Worm (Caenorhabditis elegans) whole organism, late embryonic: ENCODE measurements around the gene F59D6.1.

ENCODE experiments used
- C08G9.2 ChIP-seq: sonication (generic microtip); optimal IDR thresholded peaks from 2 replicates; lab custom pipeline; 2016; ENCODE audit warnings: mild to moderate bottlenecking, missing genetic modification characterization, moderate library complexity, missing compliant biosample characterization
- C38D4.7 ChIP-seq: fragments of 200-800 bp; sonication (Bioruptor generic); optimal IDR thresholded peaks from 2 replicates; lab custom pipeline; 2018; ENCODE audit warnings: mild to moderate bottlenecking, missing genetic modification characterization, moderate library complexity, missing compliant biosample characterization
- F13H6.1 ChIP-seq: sonication (generic microtip); optimal IDR thresholded peaks from 2 replicates; lab custom pipeline; 2016; ENCODE audit warnings: missing genetic modification characterization, missing compliant biosample characterization
- K09A11.1 ChIP-seq: sonication (generic microtip); optimal IDR thresholded peaks from 2 replicates; lab custom pipeline; 2017; ENCODE audit warnings: antibody characterized with exemption, mild to moderate bottlenecking, missing genetic modification characterization, missing compliant biosample characterization; ENCODE audit not compliant: insufficient read depth
- ahr-1 ChIP-seq: sonication (generic microtip); optimal IDR thresholded peaks from 2 replicates; lab custom pipeline; 2016; ENCODE audit warnings: missing genetic modification characterization, missing compliant biosample characterization
- ceh-18 ChIP-seq: sonication (generic microtip); optimal IDR thresholded peaks from 2 replicates; lab custom pipeline; 2016; ENCODE audit warnings: missing genetic modification characterization, missing compliant biosample characterization
- ceh-19 ChIP-seq: fragments of 200-800 bp; sonication (Bioruptor generic); optimal IDR thresholded peaks from 2 replicates; lab custom pipeline; 2018; ENCODE audit warnings: mild to moderate bottlenecking, missing genetic modification characterization, missing compliant biosample characterization
- ceh-31 ChIP-seq: sonication (generic microtip); optimal IDR thresholded peaks from 2 replicates; lab custom pipeline; 2016; ENCODE audit warnings: missing genetic modification characterization, missing compliant biosample characterization
- ceh-34 ChIP-seq: sonication (generic microtip); optimal IDR thresholded peaks from 2 replicates; lab custom pipeline; 2016; ENCODE audit warnings: mild to moderate bottlenecking, missing genetic modification characterization, missing compliant biosample characterization
- ceh-45 ChIP-seq: fragments of 200-800 bp; sonication (Bioruptor generic); IDR thresholded peaks from 2 replicates; pipeline ENCODE4 v1.3.6; 2022; ENCODE audit warnings: missing genetic modification reagents, missing genetic modification characterization, missing compliant biosample characterization
- ceh-9 ChIP-seq: sonication (generic microtip); optimal IDR thresholded peaks from 2 replicates; lab custom pipeline; 2016; ENCODE audit warnings: mild to moderate bottlenecking, missing genetic modification characterization, inconsistent platforms, missing compliant biosample characterization
- che-1 ChIP-seq: sonication (generic microtip); optimal IDR thresholded peaks from 2 replicates; lab custom pipeline; 2016; ENCODE audit warnings: mild to moderate bottlenecking, missing genetic modification characterization, missing compliant biosample characterization
- dmd-4 ChIP-seq: sonication (generic microtip); optimal IDR thresholded peaks from 2 replicates; lab custom pipeline; 2016; ENCODE audit warnings: borderline replicate concordance, missing genetic modification characterization, missing compliant biosample characterization
- dve-1 ChIP-seq: sonication (generic microtip); optimal IDR thresholded peaks from 2 replicates; lab custom pipeline; 2017; ENCODE audit warnings: antibody characterized with exemption, mild to moderate bottlenecking, missing genetic modification characterization, missing compliant biosample characterization
- elt-4 ChIP-seq: sonication (generic microtip); optimal IDR thresholded peaks from 2 replicates; lab custom pipeline; 2016; ENCODE audit warnings: missing genetic modification characterization, missing compliant biosample characterization
- eyg-1 ChIP-seq: sonication (generic microtip); optimal IDR thresholded peaks from 2 replicates; lab custom pipeline; 2016; ENCODE audit warnings: missing genotype, missing genetic modification characterization, missing compliant biosample characterization
- fax-1 ChIP-seq: sonication (generic microtip); optimal IDR thresholded peaks from 2 replicates; lab custom pipeline; 2016; ENCODE audit warnings: missing genotype, missing genetic modification characterization, missing compliant biosample characterization
- gmeb-2 ChIP-seq: sonication (generic microtip); optimal IDR thresholded peaks from 2 replicates; lab custom pipeline; 2016; ENCODE audit warnings: missing genetic modification characterization, inconsistent platforms, missing compliant biosample characterization
- hlh-30 ChIP-seq: sonication (generic microtip); optimal IDR thresholded peaks from 2 replicates; lab custom pipeline; 2017; ENCODE audit warnings: antibody characterized with exemption, missing genetic modification characterization, missing compliant biosample characterization; ENCODE audit not compliant: insufficient read depth
- lim-6 ChIP-seq: sonication (generic microtip); optimal IDR thresholded peaks from 2 replicates; lab custom pipeline; 2016; ENCODE audit warnings: missing genetic modification characterization, missing compliant biosample characterization
- mec-3 ChIP-seq: sonication (generic microtip); optimal IDR thresholded peaks from 2 replicates; lab custom pipeline; 2016; ENCODE audit warnings: borderline replicate concordance, missing genetic modification characterization, missing compliant biosample characterization
- npax-4 ChIP-seq: sonication (generic microtip); optimal IDR thresholded peaks from 2 replicates; lab custom pipeline; 2016; ENCODE audit warnings: missing genetic modification characterization, missing compliant biosample characterization
- odd-2 ChIP-seq: sonication (generic microtip); optimal IDR thresholded peaks from 2 replicates; lab custom pipeline; 2017; ENCODE audit warnings: antibody characterized with exemption, mild to moderate bottlenecking, missing genetic modification characterization, missing compliant biosample characterization
- pag-3 ChIP-seq: sonication (generic microtip); optimal IDR thresholded peaks from 2 replicates; lab custom pipeline; 2016; ENCODE audit warnings: missing compliant biosample characterization, missing genetic modification characterization, borderline replicate concordance
- pat-9 ChIP-seq: fragments of 200-800 bp; sonication (Bioruptor generic); optimal IDR thresholded peaks from 2 replicates; lab custom pipeline; 2018; ENCODE audit warnings: mild to moderate bottlenecking, missing genetic modification characterization, moderate library complexity, missing compliant biosample characterization
- pax-1 ChIP-seq: fragments of 150-350 bp; optimal IDR thresholded peaks from 2 replicates; lab custom pipeline; 2014; ENCODE audit warnings: missing biosample characterization, missing genetic modification characterization
- pha-2 ChIP-seq: sonication (generic microtip); optimal IDR thresholded peaks from 2 replicates; lab custom pipeline; 2017; ENCODE audit warnings: mild to moderate bottlenecking, missing genetic modification characterization, missing compliant biosample characterization
- pha-4 ChIP-seq: fragments of 150-350 bp; optimal IDR thresholded peaks from 2 replicates; lab custom pipeline; 2018; ENCODE audit warnings: missing biosample characterization, missing genetic modification reagents, missing genetic modification characterization
- pqm-1 ChIP-seq: sonication (generic microtip); optimal IDR thresholded peaks from 2 replicates; lab custom pipeline; 2016; ENCODE audit warnings: missing genetic modification characterization, missing compliant biosample characterization
- pros-1 ChIP-seq: fragments of 150-350 bp; optimal IDR thresholded peaks from 2 replicates; lab custom pipeline; 2014; ENCODE audit warnings: missing biosample characterization, missing genetic modification reagents, missing genetic modification characterization
- rnt-1 ChIP-seq: sonication (generic microtip); optimal IDR thresholded peaks from 2 replicates; lab custom pipeline; 2016; ENCODE audit warnings: missing genetic modification characterization, missing compliant biosample characterization
- sox-4 ChIP-seq: sonication (generic microtip); optimal IDR thresholded peaks from 2 replicates; lab custom pipeline; 2017; ENCODE audit warnings: mild to moderate bottlenecking, missing genetic modification characterization, inconsistent platforms, missing compliant biosample characterization
- syd-9 ChIP-seq: sonication (generic microtip); optimal IDR thresholded peaks from 2 replicates; lab custom pipeline; 2016; ENCODE audit warnings: mild to moderate bottlenecking, missing genetic modification characterization, moderate library complexity, missing compliant biosample characterization
- ttx-3 ChIP-seq: sonication (generic microtip); optimal IDR thresholded peaks from 2 replicates; lab custom pipeline; 2016; ENCODE audit warnings: missing genetic modification reagents, missing genetic modification characterization, missing compliant biosample characterization
- unc-55 ChIP-seq: sonication (generic microtip); optimal IDR thresholded peaks from 2 replicates; lab custom pipeline; 2017; ENCODE audit warnings: missing biosample characterization, missing genetic modification reagents, missing genetic modification characterization
- unc-86 ChIP-seq: sonication (generic microtip); optimal IDR thresholded peaks from 2 replicates; lab custom pipeline; 2016; ENCODE audit warnings: missing genetic modification characterization, missing compliant biosample characterization
- zip-5 ChIP-seq: sonication (generic microtip); optimal IDR thresholded peaks from 2 replicates; lab custom pipeline; 2016; ENCODE audit warnings: missing genetic modification characterization, missing compliant biosample characterization

The F59D6.1 gene

ce11 chrV:3014185-3014584 lies 30.8 kb upstream of the F59D6.1 start, which contains the start of gene K12D9.1:
TSS of gene K12D9.1 (plus strand) at chrV:3014485.
- no peak for TF ChIP-seq C38D4.7 (GFP tag; lab: Kevin White, UChicago)
- TF ChIP-seq ceh-34 (tag; lab: Kevin White, UChicago), result no peak
- TF ChIP-seq zip-5 (tag; lab: Kevin White, UChicago), result no peak
- TF ChIP-seq C08G9.2 (tag; lab: Kevin White, UChicago), result no peak
- TF ChIP-seq F13H6.1 (tag; lab: Kevin White, UChicago), result no peak
- TF ChIP-seq ahr-1 (tag; lab: Kevin White, UChicago), result no peak
- TF ChIP-seq pqm-1 (tag; lab: Kevin White, UChicago), result no peak
- TF ChIP-seq mec-3 (tag; lab: Kevin White, UChicago), result no peak
- TF ChIP-seq pha-2 (tag; lab: Kevin White, UChicago), result no peak
- no peak for TF ChIP-seq ceh-45 (GFP tag; lab: Robert Waterston, UW)
- TF ChIP-seq ceh-18 (tag; lab: Kevin White, UChicago), result no peak

- TF ChIP-seq ceh-31 (tag; lab: Kevin White, UChicago) (no peak), dve-1 (tag; lab: Kevin White, UChicago) (no peak), npax-4 (tag; lab: Kevin White, UChicago) (no peak), ahr-1 (tag; lab: Kevin White, UChicago) (no peak)
- TF ChIP-seq, all 69 proteins: peak for 0
Measured at ce11 chrV:3017930-3018329, 27.0 kb upstream of the F59D6.1 start.

- TF ChIP-seq che-1 (no peak), K09A11.1 (tag; lab: Kevin White, UChicago) (no peak), fax-1 (no peak), unc-86 (no peak), syd-9 (tag; lab: Kevin White, UChicago) (no peak), sox-4 (tag; lab: Kevin White, UChicago) (no peak), gmeb-2 (no peak), ceh-9 (tag; lab: Kevin White, UChicago) (no peak), C08G9.2 (tag; lab: Kevin White, UChicago) (no peak), rnt-1 (tag; lab: Kevin White, UChicago) (no peak), ttx-3 (tag; lab: Kevin White, UChicago) (no peak), ceh-31 (tag; lab: Kevin White, UChicago) (no peak), mec-3 (tag; lab: Kevin White, UChicago) (no peak), ceh-19 (no peak)
Measured at ce11 chrV:3021306-3021705, 23.6 kb upstream of the F59D6.1 start, which contains the start of gene irld-12. TSS of gene irld-12 (minus strand) at chrV:3021406.

- TF ChIP-seq unc-55 (GFP tag; lab: Kevin White, UChicago), result no peak
- no peak for TF ChIP-seq pros-1 (tag; lab: Kevin White, UChicago)
- no peak for TF ChIP-seq pat-9 (tag; lab: Kevin White, UChicago)
- no peak for TF ChIP-seq hlh-30 (tag; lab: Kevin White, UChicago)
- TF ChIP-seq dmd-4 (tag; lab: Kevin White, UChicago), result no peak
- TF ChIP-seq C38D4.7 (GFP tag; lab: Kevin White, UChicago), result no peak
- no peak for TF ChIP-seq pax-1 (tag; lab: Kevin White, UChicago)
- no peak for TF ChIP-seq ceh-34 (tag; lab: Kevin White, UChicago)
- TF ChIP-seq eyg-1, result no peak
- no peak for TF ChIP-seq zip-5 (tag; lab: Kevin White, UChicago)
- TF ChIP-seq pag-3, result no peak
- TF ChIP-seq sox-4 (tag; lab: Kevin White, UChicago), result no peak
- no peak for TF ChIP-seq pha-4 (tag; lab: Kevin White, UChicago)
- TF ChIP-seq odd-2 (tag; lab: Kevin White, UChicago), result no peak
- no peak for TF ChIP-seq lim-6
- TF ChIP-seq elt-4 (tag; lab: Kevin White, UChicago), result no peak
Measured at ce11 chrV:3024274-3024673, 20.7 kb upstream of the F59D6.1 start, which contains the start of gene asp-8. TSS of gene asp-8 (plus strand) at chrV:3024549.
